Worm (Caenorhabditis elegans) whole organism, young adult: ENCODE measurements around the gene T26G10.5.
"Not testable (repeated sequence)": the region's sequence is repeated elsewhere in the genome, so short reads cannot be mapped to it uniquely, and the experiment has no call there.

Source experiments
- C06A6.2 ChIP-seq: fragments of 200-800 bp; sonication (Bioruptor generic); conservative IDR thresholded peaks from 2 replicates; pipeline ENCODE4 v1.3.6; 2022; ENCODE audit warnings: missing genetic modification characterization, missing compliant biosample characterization
- C17E4.6 ChIP-seq: fragments of 200-800 bp; sonication (Bioruptor generic); IDR thresholded peaks from 2 replicates; pipeline ENCODE4 v1.3.6; 2022; ENCODE audit warnings: missing genetic modification reagents, missing genetic modification characterization, missing compliant biosample characterization
- F10E7.11 ChIP-seq: sonication (generic microtip); optimal IDR thresholded peaks from 2 replicates; lab custom pipeline; 2017; ENCODE audit warnings: mild to moderate bottlenecking, missing genetic modification characterization, moderate library complexity, missing compliant biosample characterization
- F23B12.7 ChIP-seq: sonication (generic microtip); optimal IDR thresholded peaks from 2 replicates; lab custom pipeline; 2017; ENCODE audit warnings: missing genetic modification characterization, mild to moderate bottlenecking, missing compliant biosample characterization, antibody characterized with exemption, moderate library complexity; ENCODE audit not compliant: insufficient read depth
- F33H1.4 ChIP-seq: fragments of 200-800 bp; sonication (Bioruptor generic); IDR thresholded peaks from 2 replicates; pipeline ENCODE4 v1.3.6; 2022; ENCODE audit warnings: missing genetic modification reagents, missing genetic modification characterization, missing compliant biosample characterization
- T26A5.8 ChIP-seq: sonication (generic microtip); optimal IDR thresholded peaks from 2 replicates; lab custom pipeline; 2016; ENCODE audit warnings: missing genetic modification characterization, missing compliant biosample characterization
- Y56A3A.18 ChIP-seq: fragments of 200-800 bp; sonication (Bioruptor generic); IDR thresholded peaks from 2 replicates; pipeline ENCODE4 v1.3.6; 2022; ENCODE audit warnings: missing genetic modification reagents, missing genetic modification characterization, missing compliant biosample characterization
- attf-3 ChIP-seq: fragments of 200-800 bp; sonication (Bioruptor generic); conservative IDR thresholded peaks from 2 replicates; pipeline ENCODE4 v1.3.6; 2022; ENCODE audit warnings: missing genetic modification reagents, missing genetic modification characterization, missing compliant biosample characterization
- attf-6 ChIP-seq: fragments of 200-800 bp; sonication (Bioruptor generic); IDR thresholded peaks from 2 replicates; pipeline ENCODE4 v1.3.6; 2022; ENCODE audit warnings: missing genetic modification reagents, missing genetic modification characterization, missing compliant biosample characterization
- cebp-1 ChIP-seq, 2 experiments: fragments of 200-800 bp in 1 of 2; sonication (Bioruptor generic) in 1 of 2; sonication (generic microtip) in 1 of 2; IDR thresholded peaks in 1 of 2; optimal IDR thresholded peaks in 1 of 2; 2 replicates each; pipeline versions ENCODE4 v1.3.6 to Lab custom; 2017 to 2022; ENCODE audit warnings: missing compliant biosample characterization in 2 of 2, missing genetic modification characterization in 2 of 2, mild to moderate bottlenecking in 1 of 2, missing genetic modification reagents in 1 of 2, moderate library complexity in 1 of 2
- ceh-100 ChIP-seq: fragments of 200-800 bp; sonication (Bioruptor generic); IDR thresholded peaks from 2 replicates; pipeline ENCODE4 v1.3.6; 2022; ENCODE audit warnings: missing genetic modification reagents, missing genetic modification characterization, missing compliant biosample characterization
- ceh-58 ChIP-seq: fragments of 200-800 bp; sonication (Bioruptor generic); IDR thresholded peaks from 2 replicates; pipeline ENCODE4 v1.3.6; 2022; ENCODE audit warnings: missing genetic modification characterization, missing compliant biosample characterization
- dox-1 ChIP-seq: fragments of 200-800 bp; sonication (Bioruptor generic); IDR thresholded peaks from 2 replicates; pipeline ENCODE4 v1.3.6; 2022; ENCODE audit warnings: missing genetic modification reagents, missing genetic modification characterization, missing compliant biosample characterization
- dpff-1 ChIP-seq: sonication (generic microtip); optimal IDR thresholded peaks from 2 replicates; lab custom pipeline; 2017; ENCODE audit warnings: mild to moderate bottlenecking, missing genetic modification characterization, missing compliant biosample characterization
- ets-4 ChIP-seq: fragments of 200-800 bp; sonication (Bioruptor generic); optimal IDR thresholded peaks from 2 replicates; lab custom pipeline; 2018; ENCODE audit warnings: mild to moderate bottlenecking, missing genetic modification characterization, missing compliant biosample characterization
- fkh-3 ChIP-seq: sonication (generic microtip); optimal IDR thresholded peaks from 2 replicates; lab custom pipeline; 2016; ENCODE audit warnings: mild to moderate bottlenecking, missing genetic modification characterization, missing compliant biosample characterization
- him-1 ChIP-seq: sonication (generic microtip); optimal IDR thresholded peaks from 2 replicates; lab custom pipeline; 2016; ENCODE audit warnings: missing genotype, missing genetic modification reagents, missing genetic modification characterization, missing compliant biosample characterization
- hmg-20 ChIP-seq: fragments of 200-800 bp; sonication (Bioruptor generic); IDR thresholded peaks from 2 replicates; pipeline ENCODE4 v1.3.6; 2022; ENCODE audit warnings: missing genetic modification reagents, missing genetic modification characterization, missing compliant biosample characterization
- lin-35 ChIP-seq, 3 experiments: fragments of 150-350 bp in 2 of 3; sonication (generic microtip) in 1 of 3; optimal IDR thresholded peaks; 2 replicates each; lab custom pipeline; 2014 to 2018; ENCODE audit warnings: missing biosample characterization in 3 of 3, missing genetic modification characterization in 3 of 3, missing genetic modification reagents in 3 of 3
- lin-54 ChIP-seq: fragments of 200-800 bp; sonication (Bioruptor generic); optimal IDR thresholded peaks from 2 replicates; lab custom pipeline; 2018; ENCODE audit warnings: mild to moderate bottlenecking, missing genetic modification characterization, missing compliant biosample characterization
- lir-1 ChIP-seq: fragments of 200-800 bp; sonication (Bioruptor generic); conservative IDR thresholded peaks from 2 replicates; pipeline ENCODE4 v1.3.6; 2022; ENCODE audit warnings: missing genetic modification reagents, missing genetic modification characterization, missing compliant biosample characterization
- mel-28 ChIP-seq: sonication (generic microtip); optimal IDR thresholded peaks from 2 replicates; lab custom pipeline; 2016; ENCODE audit warnings: borderline replicate concordance, mild to moderate bottlenecking, missing genetic modification characterization, missing compliant biosample characterization
- mes-4 ChIP-seq: sonication (generic microtip); optimal IDR thresholded peaks from 2 replicates; lab custom pipeline; 2016; ENCODE audit warnings: missing genotype, missing genetic modification characterization, missing compliant biosample characterization
- mxl-1 ChIP-seq: sonication (generic microtip); optimal IDR thresholded peaks from 2 replicates; lab custom pipeline; 2016; ENCODE audit warnings: missing genetic modification characterization, missing compliant biosample characterization
- nfya-1 ChIP-seq: sonication (generic microtip); optimal IDR thresholded peaks from 2 replicates; lab custom pipeline; 2017; ENCODE audit warnings: antibody characterized with exemption, missing compliant biosample characterization, missing genetic modification characterization, borderline replicate concordance; ENCODE audit not compliant: insufficient read depth
- nfyb-1 ChIP-seq: fragments of 200-800 bp; sonication (Bioruptor generic); IDR thresholded peaks from 2 replicates; pipeline ENCODE4 v1.3.6; 2022; ENCODE audit warnings: missing genetic modification reagents, missing genetic modification characterization, missing compliant biosample characterization
- nhr-120 ChIP-seq: fragments of 200-800 bp; sonication (Bioruptor generic); IDR thresholded peaks from 2 replicates; pipeline ENCODE4 v1.3.6; 2022; ENCODE audit warnings: missing genetic modification characterization, missing compliant biosample characterization
- pbrm-1 ChIP-seq: fragments of 200-800 bp; sonication (Bioruptor generic); IDR thresholded peaks from 2 replicates; pipeline ENCODE4 v1.3.6; 2022; ENCODE audit warnings: missing genetic modification reagents, missing genetic modification characterization, missing compliant biosample characterization
- rcor-1 ChIP-seq: fragments of 200-800 bp; sonication (Bioruptor generic); IDR thresholded peaks from 2 replicates; pipeline ENCODE4 v1.3.6; 2022; ENCODE audit warnings: missing genetic modification reagents, missing genetic modification characterization, missing compliant biosample characterization
- snpc-3.4 ChIP-seq: sonication (generic microtip); optimal IDR thresholded peaks from 2 replicates; lab custom pipeline; 2017; ENCODE audit warnings: missing genetic modification characterization, mild to moderate bottlenecking, missing compliant biosample characterization, antibody characterized with exemption, moderate library complexity, missing genotype, missing genetic modification reagents
- snpc-4 ChIP-seq, 5 experiments: fragments of 150-350 bp in 1 of 5; sonication (generic microtip) in 4 of 5; optimal IDR thresholded peaks; 2 replicates each; lab custom pipeline; 2014 to 2018; ENCODE audit warnings: missing genetic modification characterization in 5 of 5, missing biosample characterization in 3 of 5, antibody characterized with exemption in 2 of 5, mild to moderate bottlenecking in 2 of 5, missing compliant biosample characterization in 2 of 5, missing genotype in 2 of 5, moderate library complexity in 2 of 5, missing genetic modification reagents in 1 of 5
- sptf-2 ChIP-seq: fragments of 200-800 bp; sonication (Bioruptor generic); optimal IDR thresholded peaks from 2 replicates; lab custom pipeline; 2018; ENCODE audit warnings: mild to moderate bottlenecking, missing genetic modification characterization, missing compliant biosample characterization
- tbp1 ChIP-seq: fragments of 200-800 bp; sonication (Bioruptor generic); optimal IDR thresholded peaks from 2 replicates; lab custom pipeline; 2018; ENCODE audit warnings: mild to moderate bottlenecking, missing genetic modification characterization, missing compliant biosample characterization
- unc-62 ChIP-seq: fragments of 150-350 bp; optimal IDR thresholded peaks from 2 replicates; lab custom pipeline; 2014; ENCODE audit warnings: missing biosample characterization, missing genetic modification reagents, missing genetic modification characterization
- ztf-18 ChIP-seq: sonication (generic microtip); optimal IDR thresholded peaks from 2 replicates; lab custom pipeline; 2016; ENCODE audit warnings: missing genotype, mild to moderate bottlenecking, missing genetic modification characterization, missing compliant biosample characterization
- ztf-22 ChIP-seq: fragments of 200-800 bp; sonication (Bioruptor generic); optimal IDR thresholded peaks from 2 replicates; lab custom pipeline; 2018; ENCODE audit warnings: mild to moderate bottlenecking, missing genetic modification characterization, moderate library complexity, missing compliant biosample characterization
- ztf-25 ChIP-seq: fragments of 200-800 bp; sonication (Bioruptor generic); IDR thresholded peaks from 2 replicates; pipeline ENCODE4 v1.3.6; 2022; ENCODE audit warnings: missing genetic modification reagents, missing genetic modification characterization, missing compliant biosample characterization
- ztf-6 ChIP-seq: fragments of 200-800 bp; sonication (Bioruptor generic); IDR thresholded peaks from 2 replicates; pipeline ENCODE4 v1.3.6; 2022; ENCODE audit warnings: missing genetic modification reagents, missing genetic modification characterization, missing compliant biosample characterization

Gene T26G10.5

DNA sequence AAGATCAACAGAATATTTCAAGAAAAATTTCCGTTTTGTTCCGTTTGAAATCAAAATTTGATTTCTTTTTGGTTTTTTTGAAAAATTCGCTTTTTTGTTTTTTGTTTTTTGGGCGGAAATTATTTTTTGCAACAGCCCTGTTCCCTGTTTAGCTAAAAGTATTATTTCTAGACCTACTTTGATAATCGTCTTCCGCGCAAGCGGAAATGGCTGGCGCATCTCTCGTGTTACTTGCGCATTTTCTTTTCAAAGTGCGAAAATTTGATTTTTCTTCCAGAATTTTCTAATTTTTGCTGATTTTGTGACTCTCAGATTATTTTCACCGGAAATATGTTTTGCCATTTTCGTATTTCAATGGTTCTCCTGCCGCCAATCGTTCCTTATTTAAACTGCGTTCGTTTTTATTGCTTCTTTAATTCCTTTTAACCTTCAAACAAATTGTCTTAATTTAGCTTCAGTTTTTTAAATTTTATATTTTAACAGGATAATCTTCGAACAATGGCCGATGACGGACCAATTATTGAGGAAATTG is 7.4 kb upstream of the T26G10.5 start, which contains the start of gene cpar-1 (continued):
- TF ChIP-seq Y56A3A.18 (GFP tag; lab: Robert Waterston, UW) = no peak
- no peak for TF ChIP-seq snpc-4 (GFP tag; optimal IDR thresholded peaks at IDR 0.05; lab: Kevin White, UChicago)
- no peak for TF ChIP-seq snpc-4 (tag; optimal IDR thresholded peaks at IDR 0.05; lab: Kevin White, UChicago)
- no peak for TF ChIP-seq C17E4.6
- no peak for TF ChIP-seq pbrm-1
- TF ChIP-seq rcor-1 (GFP tag; lab: Robert Waterston, UW) = no peak
- no peak for TF ChIP-seq sptf-2 (GFP tag; lab: Kevin White, UChicago)
- TF ChIP-seq ets-4 (GFP tag; lab: Kevin White, UChicago) = no peak
- TF ChIP-seq tbp1 (GFP tag; lab: Kevin White, UChicago) = no peak
- TF ChIP-seq nfya-1 (tag; lab: Kevin White, UChicago) = no peak
- TF ChIP-seq nfyb-1 (GFP tag; lab: Robert Waterston, UW) = no peak
- no peak for TF ChIP-seq lin-35 (GFP tag; optimal IDR thresholded peaks at IDR 0.05; lab: Kevin White, UChicago)
- no peak for TF ChIP-seq F10E7.11
- TF ChIP-seq unc-62 = no peak
- TF ChIP-seq lin-54 (GFP tag; lab: Kevin White, UChicago) = no peak
- no peak for TF ChIP-seq T26A5.8
- no peak for TF ChIP-seq F23B12.7 (tag; lab: Kevin White, UChicago)
- no peak for TF ChIP-seq ztf-22
- TF ChIP-seq ceh-58 (GFP tag; lab: Robert Waterston, UW) = no peak
- TF ChIP-seq mxl-1 (tag; lab: Kevin White, UChicago) = no peak
- no peak for TF ChIP-seq hmg-20 (GFP tag; lab: Robert Waterston, UW)
- no peak for TF ChIP-seq fkh-3
- no peak; the same call in 1 of the 2 replicates for TF ChIP-seq F33H1.4 (GFP tag; lab: Robert Waterston, UW)
- TF ChIP-seq attf-6 = no peak
- TF ChIP-seq dox-1 (GFP tag; lab: Robert Waterston, UW) = no peak
- TF ChIP-seq mel-28 (tag; lab: Kevin White, UChicago) = no peak
- TF ChIP-seq snpc-3.4 (tag; lab: Kevin White, UChicago) = peak; percentile 77
- no peak for TF ChIP-seq dpff-1 (tag; lab: Kevin White, UChicago)
- TF ChIP-seq cebp-1 (GFP tag; IDR thresholded peaks at IDR 0.05; lab: Robert Waterston, UW) = no peak
- TF ChIP-seq cebp-1 (tag; optimal IDR thresholded peaks at IDR 0.05; lab: Kevin White, UChicago) = no peak
- no peak for TF ChIP-seq mes-4
- peak; percentile 96 for TF ChIP-seq ztf-18 (tag; lab: Kevin White, UChicago)
- TF ChIP-seq C06A6.2 (GFP tag; lab: Robert Waterston, UW) = no peak
- no peak for TF ChIP-seq ceh-100
- TF ChIP-seq lir-1 (GFP tag; lab: Robert Waterston, UW) = no peak
- no peak for TF ChIP-seq attf-3
- TF ChIP-seq him-1 (tag; lab: Kevin White, UChicago) = peak; percentile 85
- no peak for TF ChIP-seq ztf-6 (GFP tag; lab: Robert Waterston, UW)
- TF ChIP-seq, all 124 proteins: peak for 15

DNA sequence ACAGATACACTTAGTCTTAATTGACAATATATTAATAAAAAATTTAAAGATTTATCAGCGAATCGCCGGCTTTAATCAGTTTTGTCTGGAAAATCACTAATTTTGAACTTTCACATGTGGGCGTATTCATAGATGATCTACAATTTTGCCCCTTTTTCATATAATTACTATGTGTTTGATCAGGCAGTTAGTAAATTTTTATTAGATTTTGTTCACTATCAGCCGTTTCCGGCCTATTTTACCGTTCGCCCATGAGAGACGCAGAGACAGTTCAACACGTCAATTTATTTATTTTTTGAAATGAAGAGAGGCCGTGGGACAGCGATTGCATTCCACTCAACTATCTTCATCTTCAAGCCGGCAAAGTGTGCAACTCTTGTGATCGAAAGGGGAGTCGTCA is 6.0 kb downstream of the T26G10.5 start, which contains the start of gene T26G10.4:
TSS of gene T26G10.4 (plus strand) at position 301 of the 400 bp plus-strand sequence.
- not testable (repeated sequence) for TF ChIP-seq lin-54 (GFP tag; lab: Kevin White, UChicago); ztf-25 (GFP tag; lab: Robert Waterston, UW); nhr-120 (GFP tag; lab: Robert Waterston, UW)
- TF ChIP-seq, all 124 proteins: peak for 0; not testable (repeated sequence) for 124
